Worm (Caenorhabditis elegans): Measurements from ENCODE around the gene lir-2.

ce11 chrII:7690384-7690783 lies 23.3 kb downstream of the lir-2 start, which contains the start of gene pid-1:
- TF ChIP-seq nhr-237 (tag; optimal IDR thresholded peaks at IDR 0.05) (no peak), ztf-4 (tag; optimal IDR thresholded peaks at IDR 0.05) (no peak), ZK546.5 (tag; optimal IDR thresholded peaks at IDR 0.05) (no peak), sea-2 (GFP tag; optimal IDR thresholded peaks at IDR 0.05) (no peak), lin-15B (tag; optimal IDR thresholded peaks at IDR 0.05) (no peak), ama-1 (optimal IDR thresholded peaks at IDR 0.05) (no peak), ceh-28 (tag; optimal IDR thresholded peaks at IDR 0.05) (no peak), nhr-28 (tag; optimal IDR thresholded peaks at IDR 0.05) (no peak), ceh-9 (tag; optimal IDR thresholded peaks at IDR 0.05) (no peak)

Data from whole organism, L3 larva.